Worm (Caenorhabditis elegans) whole organism, L4 larva: Measurements from ENCODE around the gene srbc-37.

Experiments used
- T20F7.1 ChIP-seq: fragments of 200-800 bp; sonication (Bioruptor generic); optimal IDR thresholded peaks from 2 replicates; lab custom pipeline; 2018; ENCODE audit warnings: mild to moderate bottlenecking, missing genetic modification characterization, missing compliant biosample characterization
- T26A8.4 ChIP-seq: fragments of 200-800 bp; sonication (Bioruptor generic); IDR thresholded peaks from 2 replicates; pipeline ENCODE4 v1.3.6; 2022; ENCODE audit warnings: missing genetic modification characterization, missing compliant biosample characterization
- Y5F2A.4 ChIP-seq: fragments of 200-800 bp; sonication (Bioruptor generic); optimal IDR thresholded peaks from 2 replicates; lab custom pipeline; 2018; ENCODE audit warnings: mild to moderate bottlenecking, missing genetic modification characterization, missing compliant biosample characterization
- Y75B8A.6 ChIP-seq: fragments of 200-800 bp; sonication (Bioruptor generic); IDR thresholded peaks from 2 replicates; pipeline ENCODE4 v1.3.6; 2022; ENCODE audit warnings: missing genetic modification reagents, missing genetic modification characterization, missing compliant biosample characterization
- aha-1 ChIP-seq: fragments of 150-350 bp; peaks from one replicate; lab custom pipeline; 2014; ENCODE audit warnings: missing biosample characterization, missing genetic modification characterization
- ama-1 ChIP-seq: fragments of 150-350 bp; optimal IDR thresholded peaks from 2 replicates; lab custom pipeline; 2014; ENCODE audit warnings: inconsistent platforms, mixed read lengths
- ceh-32 ChIP-seq: sonication (generic microtip); optimal IDR thresholded peaks from 2 replicates; lab custom pipeline; 2016; ENCODE audit warnings: mild to moderate bottlenecking, missing genetic modification characterization, missing compliant biosample characterization; ENCODE audit not compliant: poor library complexity
- cey-2 ChIP-seq: sonication (generic microtip); optimal IDR thresholded peaks from 3 replicates; lab custom pipeline; 2017; ENCODE audit warnings: missing genetic modification characterization, mild to moderate bottlenecking, missing compliant biosample characterization, antibody characterized with exemption, borderline replicate concordance; ENCODE audit not compliant: insufficient read depth
- ctbp-1 ChIP-seq: fragments of 200-800 bp; sonication (Bioruptor generic); IDR thresholded peaks from 2 replicates; pipeline ENCODE4 v1.3.6; 2022; ENCODE audit warnings: missing genetic modification reagents, missing genetic modification characterization, missing compliant biosample characterization
- daf-16 ChIP-seq, 3 experiments: sonication (generic microtip); optimal IDR thresholded peaks; 2 replicates each; lab custom pipeline; 2016 to 2017; ENCODE audit warnings: missing genetic modification characterization in 3 of 3, missing genetic modification reagents in 3 of 3, mild to moderate bottlenecking in 2 of 3, missing compliant biosample characterization in 2 of 3, missing biosample characterization in 1 of 3, moderate library complexity in 1 of 3
- dmd-8 ChIP-seq: fragments of 200-800 bp; sonication (Bioruptor generic); IDR thresholded peaks from 2 replicates; pipeline ENCODE4 v1.3.6; 2022; ENCODE audit warnings: missing genetic modification characterization, missing compliant biosample characterization
- dpl-1 ChIP-seq: fragments of 150-350 bp; optimal IDR thresholded peaks from 2 replicates; lab custom pipeline; 2014; ENCODE audit warnings: missing biosample characterization, missing genetic modification reagents, missing genetic modification characterization
- dve-1 ChIP-seq: sonication (generic microtip); optimal IDR thresholded peaks from 2 replicates; lab custom pipeline; 2017; ENCODE audit warnings: antibody characterized with exemption, mild to moderate bottlenecking, missing genetic modification characterization, missing compliant biosample characterization; ENCODE audit not compliant: insufficient read depth
- fos-1 ChIP-seq: fragments of 150-350 bp; optimal IDR thresholded peaks from 2 replicates; lab custom pipeline; 2014; ENCODE audit warnings: missing biosample characterization, missing genetic modification characterization
- hif-1 ChIP-seq, 2 experiments: sonication (generic microtip); optimal IDR thresholded peaks; 2 replicates each; lab custom pipeline; 2016 to 2017; ENCODE audit warnings: missing compliant biosample characterization in 2 of 2, missing genetic modification characterization in 2 of 2, missing genetic modification reagents in 2 of 2, missing genotype in 2 of 2, mild to moderate bottlenecking in 1 of 2
- hmg-1.1 ChIP-seq: fragments of 200-800 bp; sonication (Bioruptor generic); IDR thresholded peaks from 2 replicates; pipeline ENCODE4 v1.3.6; 2022; ENCODE audit warnings: missing genetic modification reagents, missing genetic modification characterization, missing compliant biosample characterization
- jun-1 ChIP-seq: fragments of 150-350 bp; optimal IDR thresholded peaks from 2 replicates; lab custom pipeline; 2014; ENCODE audit warnings: missing biosample characterization, missing genetic modification reagents, missing genetic modification characterization
- lim-7 ChIP-seq: fragments of 200-800 bp; sonication (Bioruptor generic); IDR thresholded peaks from 2 replicates; pipeline ENCODE4 v1.3.6; 2022; ENCODE audit warnings: missing genetic modification characterization, missing compliant biosample characterization
- lin-1 ChIP-seq: fragments of 200-800 bp; sonication (Bioruptor generic); IDR thresholded peaks from 2 replicates; pipeline ENCODE4 v1.3.6; 2022; ENCODE audit warnings: missing genetic modification reagents, missing genetic modification characterization, missing compliant biosample characterization
- lin-15B ChIP-seq: fragments of 150-350 bp; sonication (generic microtip); optimal IDR thresholded peaks from 3 replicates; lab custom pipeline; 2014; ENCODE audit warnings: missing biosample characterization, missing genetic modification characterization
- lin-39 ChIP-seq: fragments of 150-350 bp; optimal IDR thresholded peaks from 2 replicates; lab custom pipeline; 2014; ENCODE audit warnings: missing biosample characterization, missing genetic modification reagents, missing genetic modification characterization
- madf-5 ChIP-seq, 2 experiments: fragments of 200-800 bp; sonication (Bioruptor generic); IDR thresholded peaks; 2 replicates each; pipeline ENCODE4 v1.3.6; 2022; ENCODE audit warnings: missing compliant biosample characterization in 2 of 2, missing genetic modification characterization in 2 of 2
- mdt-29 ChIP-seq: fragments of 200-800 bp; sonication (Bioruptor generic); IDR thresholded peaks from 2 replicates; pipeline ENCODE4 v1.3.6; 2022; ENCODE audit warnings: missing genetic modification reagents, missing genetic modification characterization, missing compliant biosample characterization
- mep-1 ChIP-seq: fragments of 150-350 bp; sonication (generic microtip); optimal IDR thresholded peaks from 3 replicates; lab custom pipeline; 2014; ENCODE audit warnings: missing biosample characterization, missing genetic modification characterization
- mes-2 ChIP-seq: sonication (generic microtip); optimal IDR thresholded peaks from 2 replicates; lab custom pipeline; 2016; ENCODE audit warnings: missing genotype, mild to moderate bottlenecking, missing genetic modification characterization, missing compliant biosample characterization; ENCODE audit not compliant: poor library complexity, severe bottlenecking
- mxl-2 ChIP-seq: fragments of 200-800 bp; sonication (Bioruptor generic); conservative IDR thresholded peaks from 2 replicates; pipeline ENCODE4 v1.3.6; 2022; ENCODE audit warnings: missing genetic modification reagents, missing genetic modification characterization, missing compliant biosample characterization
- mxl-3 ChIP-seq: fragments of 200-800 bp; sonication (Bioruptor generic); optimal IDR thresholded peaks from 2 replicates; lab custom pipeline; 2018; ENCODE audit warnings: mild to moderate bottlenecking, missing genetic modification characterization, missing compliant biosample characterization
- nhr-10 ChIP-seq: fragments of 150-350 bp; optimal IDR thresholded peaks from 2 replicates; lab custom pipeline; 2014; ENCODE audit warnings: missing biosample characterization, missing genetic modification characterization
- nhr-102 ChIP-seq: sonication (generic microtip); optimal IDR thresholded peaks from 2 replicates; lab custom pipeline; 2016; ENCODE audit warnings: mild to moderate bottlenecking, missing genetic modification characterization, moderate library complexity, missing compliant biosample characterization
- nhr-11 ChIP-seq: fragments of 150-350 bp; optimal IDR thresholded peaks from 2 replicates; lab custom pipeline; 2014; ENCODE audit warnings: missing biosample characterization, missing genetic modification characterization
- nhr-111 ChIP-seq: fragments of 200-800 bp; sonication (Bioruptor generic); optimal IDR thresholded peaks from 2 replicates; lab custom pipeline; 2018; ENCODE audit warnings: mild to moderate bottlenecking, missing genetic modification characterization, missing compliant biosample characterization
- nhr-42 ChIP-seq: fragments of 200-800 bp; sonication (Bioruptor generic); IDR thresholded peaks from 2 replicates; pipeline ENCODE4 v1.3.6; 2022; ENCODE audit warnings: missing genetic modification characterization, missing compliant biosample characterization
- nhr-48 ChIP-seq: sonication (generic microtip); optimal IDR thresholded peaks from 2 replicates; lab custom pipeline; 2016; ENCODE audit warnings: mild to moderate bottlenecking, missing genetic modification characterization, missing compliant biosample characterization
- nhr-6 ChIP-seq: fragments of 150-350 bp; optimal IDR thresholded peaks from 2 replicates; lab custom pipeline; 2014; ENCODE audit warnings: missing biosample characterization, missing genetic modification characterization
- nhr-77 ChIP-seq: fragments of 150-350 bp; optimal IDR thresholded peaks from 2 replicates; lab custom pipeline; 2014; ENCODE audit warnings: missing biosample characterization, missing genetic modification characterization
- pha-4 ChIP-seq, 2 experiments: fragments of 150-350 bp in 1 of 2; fragments of 200-800 bp in 1 of 2; sonication (Bioruptor generic) in 1 of 2; IDR thresholded peaks in 1 of 2; optimal IDR thresholded peaks in 1 of 2; 2 replicates each; pipeline versions ENCODE4 v1.3.6 to Lab custom; 2014 to 2022; ENCODE audit warnings: missing genetic modification characterization in 2 of 2, missing genetic modification reagents in 2 of 2, missing biosample characterization in 1 of 2, missing compliant biosample characterization in 1 of 2
- php-3 ChIP-seq: fragments of 200-800 bp; sonication (Bioruptor generic); IDR thresholded peaks from 2 replicates; pipeline ENCODE4 v1.3.6; 2022; ENCODE audit warnings: missing genetic modification reagents, missing genetic modification characterization, missing compliant biosample characterization
- pqm-1 ChIP-seq: sonication (generic microtip); optimal IDR thresholded peaks from 2 replicates; lab custom pipeline; 2017; ENCODE audit warnings: missing biosample characterization, missing genetic modification characterization
- rbr-2 ChIP-seq: sonication (generic microtip); optimal IDR thresholded peaks from 2 replicates; lab custom pipeline; 2016; ENCODE audit warnings: missing genotype, missing genetic modification characterization, missing compliant biosample characterization
- saeg-2 ChIP-seq: fragments of 200-800 bp; sonication (Bioruptor generic); IDR thresholded peaks from 2 replicates; pipeline ENCODE4 v1.3.6; 2022; ENCODE audit warnings: missing genetic modification reagents, missing genetic modification characterization, missing compliant biosample characterization
- skn-1 ChIP-seq: fragments of 150-350 bp; optimal IDR thresholded peaks from 2 replicates; lab custom pipeline; 2014; ENCODE audit warnings: missing biosample characterization, missing genetic modification characterization
- spr-1 ChIP-seq: sonication (generic microtip); optimal IDR thresholded peaks from 2 replicates; lab custom pipeline; 2016; ENCODE audit warnings: mild to moderate bottlenecking, missing genetic modification characterization, missing compliant biosample characterization
- spr-3 ChIP-seq: fragments of 200-800 bp; sonication (Bioruptor generic); optimal IDR thresholded peaks from 2 replicates; lab custom pipeline; 2018; ENCODE audit warnings: mild to moderate bottlenecking, missing genetic modification characterization, missing compliant biosample characterization
- unc-62 ChIP-seq, 3 experiments: fragments of 150-350 bp in 1 of 3; sonication (generic microtip); optimal IDR thresholded peaks in 2 of 3; peaks in 1 of 3; 1 replicate in 1 of 3; 2 replicates in 2 of 3; lab custom pipeline; 2014 to 2017; ENCODE audit warnings: missing biosample characterization in 3 of 3, missing genetic modification characterization in 3 of 3, missing genetic modification reagents in 3 of 3, missing genotype in 1 of 3
- zfp-3 ChIP-seq: fragments of 200-800 bp; sonication (Bioruptor generic); conservative IDR thresholded peaks from 2 replicates; pipeline ENCODE4 v1.3.6; 2022; ENCODE audit warnings: missing genetic modification reagents, missing genetic modification characterization, missing compliant biosample characterization
- zip-2 ChIP-seq: fragments of 150-350 bp; optimal IDR thresholded peaks from 2 replicates; lab custom pipeline; 2014; ENCODE audit warnings: missing biosample characterization, missing genetic modification characterization

srbc-37 gene

DNA sequence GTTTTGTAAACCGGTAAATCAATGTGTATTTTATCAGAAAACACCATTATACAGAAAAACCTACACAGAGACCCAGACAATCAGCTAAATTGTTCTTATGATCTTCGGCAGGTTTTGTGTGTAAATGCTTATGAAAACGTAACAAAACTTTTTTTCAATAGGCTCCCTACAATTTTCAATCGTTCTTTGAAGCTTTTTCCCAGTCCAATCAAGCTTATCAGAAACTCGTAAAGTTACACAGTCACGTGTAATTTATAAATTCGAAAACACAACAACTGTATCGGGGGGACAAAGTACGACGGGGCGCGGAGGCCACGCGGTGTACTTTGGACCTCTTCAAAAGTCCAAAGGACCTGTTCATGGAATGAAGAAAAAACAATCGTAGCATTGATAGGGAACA lies 27.9 kb downstream of the srbc-37 start (continued):
- no peak for TF ChIP-seq Y5F2A.4 (GFP tag; lab: Kevin White, UChicago)
- 0 out of 2 replicates have a peak, but pooled peaks have one; percentile 4 for TF ChIP-seq nhr-42 (GFP tag; lab: Robert Waterston, UW)
- TF ChIP-seq nhr-11 (tag; lab: Kevin White, UChicago), result no peak

DNA sequence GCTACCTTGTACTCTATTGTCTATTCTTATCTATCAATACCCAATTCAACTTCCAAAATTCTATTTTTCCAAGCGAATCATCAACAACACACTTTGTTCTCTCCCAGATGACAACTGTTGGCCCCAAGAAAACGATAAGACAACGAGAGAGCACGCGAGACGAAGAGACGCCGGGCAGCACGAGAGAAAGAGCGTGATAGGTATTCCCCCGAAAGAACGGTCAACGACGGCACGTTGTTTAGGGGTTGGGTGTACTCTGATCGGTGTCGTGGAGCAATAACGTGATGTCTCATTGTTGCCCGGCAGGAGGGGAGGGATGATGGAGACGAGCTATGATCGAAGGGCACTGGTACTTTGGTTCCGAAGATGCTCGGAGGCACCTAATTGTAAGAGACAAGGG lies 29.0 kb downstream of the srbc-37 start:
- peak; percentile 68 for TF ChIP-seq nhr-42 (GFP tag; lab: Robert Waterston, UW)
- peak; percentile 89 for TF ChIP-seq T26A8.4 (GFP tag; lab: Robert Waterston, UW)
- no peak for TF ChIP-seq lim-7 (GFP tag; lab: Robert Waterston, UW)
- peak; percentile 35 for TF ChIP-seq rbr-2 (tag; lab: Kevin White, UChicago)
- TF ChIP-seq nhr-77 (tag; lab: Kevin White, UChicago), result peak; percentile 83
- TF ChIP-seq mes-2, result peak; percentile 71
- no peak for TF ChIP-seq Y5F2A.4 (GFP tag; lab: Kevin White, UChicago)
- peak; percentile 78 for TF ChIP-seq nhr-6 (tag; lab: Kevin White, UChicago)
- peak; percentile 96 for TF ChIP-seq nhr-11 (tag; lab: Kevin White, UChicago)
- no peak for TF ChIP-seq ceh-32 (tag; lab: Kevin White, UChicago)
- TF ChIP-seq jun-1 (tag; lab: Kevin White, UChicago), result peak; percentile 64
- peak; percentile 80 for TF ChIP-seq pha-4 (GFP tag; IDR thresholded peaks at IDR 0.05; lab: Robert Waterston, UW)
- no peak for TF ChIP-seq pha-4 (tag; optimal IDR thresholded peaks at IDR 0.05; lab: Kevin White, UChicago)
- TF ChIP-seq pqm-1 (tag; lab: Kevin White, UChicago), result peak; percentile 70
- peak; percentile 97 for TF ChIP-seq aha-1
- TF ChIP-seq mxl-3 (GFP tag; lab: Kevin White, UChicago), result peak; percentile 84
- peak; percentile 62 for TF ChIP-seq T20F7.1 (GFP tag; lab: Kevin White, UChicago)
- TF ChIP-seq skn-1 (tag; lab: Kevin White, UChicago), result no peak
- TF ChIP-seq lin-1 (GFP tag; lab: Robert Waterston, UW), result peak; percentile 80
- TF ChIP-seq ama-1 (lab: Kevin White, UChicago), result no peak
- no peak for TF ChIP-seq cey-2 (tag; lab: Kevin White, UChicago)
- peak; percentile 71 for TF ChIP-seq hmg-1.1 (GFP tag; lab: Robert Waterston, UW)
- peak; percentile 67 for TF ChIP-seq fos-1 (tag; lab: Kevin White, UChicago)
- no peak for TF ChIP-seq madf-5 (GFP tag; IDR thresholded peaks at IDR 0.05; lab: Robert Waterston, UW)
- TF ChIP-seq mdt-29 (GFP tag; lab: Robert Waterston, UW), result peak; percentile 98
- TF ChIP-seq nhr-102, result peak; percentile 93
- TF ChIP-seq unc-62 (GFP tag; optimal IDR thresholded peaks at IDR 0.05 in 1 of 2; lab: Kevin White, UChicago), result peak; percentile 76 to 98
- TF ChIP-seq unc-62 (tag; optimal IDR thresholded peaks at IDR 0.05; lab: Kevin White, UChicago), result peak; percentile 8
- no peak for TF ChIP-seq lin-39
- TF ChIP-seq spr-3, result peak; percentile 9
- peak; percentile 97 for TF ChIP-seq dve-1 (tag; lab: Kevin White, UChicago)
- peak; percentile 63 to 88 for TF ChIP-seq hif-1 (tag; optimal IDR thresholded peaks at IDR 0.05; lab: Kevin White, UChicago)
- peak; percentile 88 for TF ChIP-seq zfp-3
- peak; percentile 92 for TF ChIP-seq nhr-48
- TF ChIP-seq dmd-8 (GFP tag; lab: Robert Waterston, UW), result no peak
- peak; percentile 65; the same call in 1 of the 2 replicates for TF ChIP-seq ctbp-1 (GFP tag; lab: Robert Waterston, UW)
- TF ChIP-seq zip-2, result peak; percentile 37
- peak; percentile 12 for TF ChIP-seq nhr-111 (GFP tag; lab: Kevin White, UChicago)
- TF ChIP-seq spr-1 (tag; lab: Kevin White, UChicago), result peak; percentile 56
- peak; percentile 2 for TF ChIP-seq dpl-1 (GFP tag; lab: Kevin White, UChicago)
- peak; percentile 95 to 96 for TF ChIP-seq daf-16 (GFP tag; optimal IDR thresholded peaks at IDR 0.05; lab: Kevin White, UChicago)
- peak; percentile 99 for TF ChIP-seq daf-16 (tag; optimal IDR thresholded peaks at IDR 0.05; lab: Kevin White, UChicago)
- TF ChIP-seq Y75B8A.6 (GFP tag; lab: Robert Waterston, UW), result peak; percentile 84; the same call in 1 of the 2 replicates
- peak; percentile 97 for TF ChIP-seq nhr-10 (tag; lab: Kevin White, UChicago)
- TF ChIP-seq mep-1, result peak; percentile 79
- TF ChIP-seq saeg-2 (GFP tag; lab: Robert Waterston, UW), result peak; percentile 79
- TF ChIP-seq lin-15B (tag; lab: Kevin White, UChicago), result no peak
- peak; percentile 92 for TF ChIP-seq php-3 (GFP tag; lab: Robert Waterston, UW)
- peak; percentile 73 for TF ChIP-seq mxl-2 (GFP tag; lab: Robert Waterston, UW)
